Fruit fly (Drosophila melanogaster) whole organism, adult: ENCODE measurements around the gene hng3.

ENCODE experiments used
- CG11617 ChIP-seq: fragments of 200-800 bp; sonication (Bioruptor generic); optimal IDR thresholded peaks from 2 replicates; lab custom pipeline; 2017; ENCODE audit warnings: mild to moderate bottlenecking, missing biosample characterization, missing genetic modification reagents, missing genetic modification characterization
- CG12768 ChIP-seq: fragments of 200-800 bp; sonication (Bioruptor generic); optimal IDR thresholded peaks from 2 replicates; lab custom pipeline; 2017; ENCODE audit warnings: missing biosample characterization, missing genetic modification characterization, mild to moderate bottlenecking, moderate library complexity, missing genetic modification reagents
- CG14711 ChIP-seq: fragments of 200-800 bp; sonication (Bioruptor generic); optimal IDR thresholded peaks from 2 replicates; lab custom pipeline; 2018; ENCODE audit warnings: missing biosample characterization, mild to moderate bottlenecking, missing genetic modification characterization, moderate library complexity
- CG1620 ChIP-seq: fragments of 200-800 bp; sonication (Bioruptor generic); optimal IDR thresholded peaks from 2 replicates; lab custom pipeline; 2016; ENCODE audit warnings: missing biosample characterization, missing genetic modification characterization
- CG33017 ChIP-seq: fragments of 200-800 bp; sonication (Bioruptor generic); optimal IDR thresholded peaks from 2 replicates; lab custom pipeline; 2018; ENCODE audit warnings: missing biosample characterization, mild to moderate bottlenecking, missing genetic modification characterization, moderate library complexity
- CG5204 ChIP-seq: fragments of 200-800 bp; sonication (Bioruptor generic); optimal IDR thresholded peaks from 2 replicates; lab custom pipeline; 2016; ENCODE audit warnings: missing biosample characterization, missing genetic modification characterization
- CG7045 ChIP-seq: fragments of 200-800 bp; sonication (Bioruptor generic); optimal IDR thresholded peaks from 2 replicates; lab custom pipeline; 2017; ENCODE audit warnings: missing biosample characterization, mild to moderate bottlenecking, missing genetic modification characterization
- CG7101 ChIP-seq: fragments of 200-800 bp; sonication (Bioruptor generic); optimal IDR thresholded peaks from 2 replicates; lab custom pipeline; 2018; ENCODE audit warnings: missing biosample characterization, mild to moderate bottlenecking, missing genetic modification characterization, moderate library complexity
- Clk ChIP-seq: fragments of 200-800 bp; sonication (Bioruptor generic); optimal IDR thresholded peaks from 2 replicates; lab custom pipeline; 2017; ENCODE audit warnings: missing biosample characterization, missing genetic modification characterization
- Crg-1 ChIP-seq: fragments of 200-800 bp; sonication (Bioruptor generic); optimal IDR thresholded peaks from 2 replicates; lab custom pipeline; 2016; ENCODE audit warnings: missing biosample characterization, missing genetic modification characterization
- Hr96 ChIP-seq: fragments of 200-800 bp; sonication (Bioruptor generic); optimal IDR thresholded peaks from 2 replicates; lab custom pipeline; 2016; ENCODE audit warnings: missing biosample characterization, missing genetic modification characterization
- Mnt ChIP-seq: fragments of 200-800 bp; sonication (Bioruptor generic); optimal IDR thresholded peaks from 2 replicates; lab custom pipeline; 2016; ENCODE audit warnings: missing biosample characterization, mild to moderate bottlenecking, missing genetic modification characterization
- bab1 ChIP-seq: fragments of 200-800 bp; sonication (Bioruptor generic); optimal IDR thresholded peaks from 3 replicates; lab custom pipeline; 2019; ENCODE audit warnings: missing biosample characterization, mild to moderate bottlenecking, missing genetic modification characterization, moderate library complexity
- cic ChIP-seq: fragments of 200-800 bp; sonication (Bioruptor generic); optimal IDR thresholded peaks from 2 replicates; lab custom pipeline; 2017; ENCODE audit warnings: missing biosample characterization, mild to moderate bottlenecking, missing genetic modification characterization, moderate library complexity
- kay ChIP-seq: fragments of 200-800 bp; sonication (Bioruptor generic); peaks from one replicate; lab custom pipeline; 2016; ENCODE audit warnings: missing biosample characterization, missing genetic modification characterization, borderline replicate concordance
- ovo ChIP-seq: fragments of 200-800 bp; sonication (Bioruptor generic); optimal IDR thresholded peaks from 2 replicates; lab custom pipeline; 2016; ENCODE audit warnings: missing biosample characterization, missing genetic modification characterization
- pad ChIP-seq: fragments of 200-800 bp; sonication (Bioruptor generic); optimal IDR thresholded peaks from 3 replicates; lab custom pipeline; 2017; ENCODE audit warnings: missing biosample characterization, missing genetic modification characterization, mild to moderate bottlenecking, moderate library complexity, missing genetic modification reagents
- tj ChIP-seq: fragments of 200-800 bp; sonication (Bioruptor generic); optimal IDR thresholded peaks from 3 replicates; lab custom pipeline; 2017; ENCODE audit warnings: missing biosample characterization, mild to moderate bottlenecking, missing genetic modification characterization, moderate library complexity
- toe ChIP-seq: fragments of 200-800 bp; sonication (Bioruptor generic); optimal IDR thresholded peaks from 2 replicates; lab custom pipeline; 2016; ENCODE audit warnings: missing biosample characterization, missing genetic modification characterization

The hng3 gene

DNA sequence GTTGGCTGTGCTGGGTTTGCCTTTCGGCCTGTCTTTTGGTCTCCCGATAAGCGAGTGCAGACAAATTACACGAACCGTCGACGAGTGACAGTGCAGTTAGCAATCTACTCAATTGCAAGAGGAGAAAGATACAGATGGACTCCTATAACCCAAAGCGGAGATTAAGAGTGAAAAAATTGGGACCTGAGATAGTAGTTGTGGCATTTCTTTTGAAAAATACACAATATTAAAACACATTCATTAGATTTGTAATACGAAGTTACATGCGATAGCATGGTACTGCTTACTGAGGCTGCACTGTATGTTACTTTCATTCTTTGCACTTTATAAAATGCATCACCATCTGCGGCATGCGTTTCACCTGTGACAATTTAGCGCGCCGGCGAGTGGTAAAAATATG is 28.1 kb downstream of the hng3 start:
- TF ChIP-seq CG7101 (tag; lab: Kevin White, UChicago) (no peak), cic (GFP tag; lab: Kevin White, UChicago) (no peak), Hr96 (GFP tag; lab: Kevin White, UChicago) (no peak), toe (no peak), CG5204 (GFP tag; lab: Kevin White, UChicago) (no peak), ovo (GFP tag; lab: Kevin White, UChicago) (no peak), CG7045 (GFP tag; lab: Kevin White, UChicago) (no peak), Crg-1 (GFP tag; lab: Kevin White, UChicago) (no peak), pad (no peak), CG33017 (no peak), CG11617 (GFP tag; lab: Kevin White, UChicago) (no peak), Mnt (GFP tag; lab: Kevin White, UChicago) (no peak)

DNA sequence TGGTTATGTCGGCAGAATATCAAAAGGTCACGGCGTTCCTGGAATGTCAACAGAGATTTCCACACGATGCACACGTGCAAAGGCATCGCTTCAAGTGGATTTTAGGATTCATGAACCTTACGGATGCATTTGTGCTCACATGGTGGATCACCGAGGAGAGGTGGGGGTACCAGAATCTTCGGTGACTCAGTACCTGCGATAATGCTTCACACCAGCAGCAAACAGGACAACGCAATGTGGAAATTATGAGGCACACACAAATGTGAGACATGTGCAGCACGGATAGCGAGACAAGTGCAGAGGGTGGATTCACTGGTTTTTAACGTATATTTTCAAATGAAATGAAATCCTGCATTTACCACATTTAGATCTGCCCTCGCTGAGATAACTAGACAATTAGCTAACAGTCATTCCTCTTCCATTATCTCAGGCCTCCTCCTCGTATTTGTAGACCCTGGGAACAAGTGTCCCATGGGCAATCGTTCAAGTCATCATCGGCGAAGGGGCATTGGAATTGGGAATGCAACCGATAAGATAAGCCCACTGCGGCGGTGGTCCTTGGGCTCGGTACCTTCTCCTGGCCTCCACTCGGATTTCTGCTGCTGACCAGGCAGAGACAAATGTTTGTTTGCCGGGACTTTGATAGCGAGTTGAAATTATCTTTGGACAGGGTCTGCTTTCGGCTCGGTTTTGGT is 28.7 kb downstream of the hng3 start:
- TF ChIP-seq CG7101 (tag; lab: Kevin White, UChicago) (no peak), CG7045 (GFP tag; lab: Kevin White, UChicago) (no peak), CG14711 (tag; lab: Kevin White, UChicago) (no peak), CG1620 (GFP tag; lab: Kevin White, UChicago) (no peak), CG33017 (no peak), Crg-1 (GFP tag; lab: Kevin White, UChicago) (no peak), kay (GFP tag; lab: Kevin White, UChicago) (no peak), cic (GFP tag; lab: Kevin White, UChicago) (no peak)

- TF ChIP-seq CG1620 (GFP tag; lab: Kevin White, UChicago) (no peak), CG14711 (tag; lab: Kevin White, UChicago) (no peak), CG12768 (GFP tag; lab: Kevin White, UChicago) (no peak), Hr96 (GFP tag; lab: Kevin White, UChicago) (no peak), Clk (GFP tag; lab: Kevin White, UChicago) (no peak)
These were observed 29.6 kb downstream of the hng3 start for dm6 chr3L:725527-726191.

DNA sequence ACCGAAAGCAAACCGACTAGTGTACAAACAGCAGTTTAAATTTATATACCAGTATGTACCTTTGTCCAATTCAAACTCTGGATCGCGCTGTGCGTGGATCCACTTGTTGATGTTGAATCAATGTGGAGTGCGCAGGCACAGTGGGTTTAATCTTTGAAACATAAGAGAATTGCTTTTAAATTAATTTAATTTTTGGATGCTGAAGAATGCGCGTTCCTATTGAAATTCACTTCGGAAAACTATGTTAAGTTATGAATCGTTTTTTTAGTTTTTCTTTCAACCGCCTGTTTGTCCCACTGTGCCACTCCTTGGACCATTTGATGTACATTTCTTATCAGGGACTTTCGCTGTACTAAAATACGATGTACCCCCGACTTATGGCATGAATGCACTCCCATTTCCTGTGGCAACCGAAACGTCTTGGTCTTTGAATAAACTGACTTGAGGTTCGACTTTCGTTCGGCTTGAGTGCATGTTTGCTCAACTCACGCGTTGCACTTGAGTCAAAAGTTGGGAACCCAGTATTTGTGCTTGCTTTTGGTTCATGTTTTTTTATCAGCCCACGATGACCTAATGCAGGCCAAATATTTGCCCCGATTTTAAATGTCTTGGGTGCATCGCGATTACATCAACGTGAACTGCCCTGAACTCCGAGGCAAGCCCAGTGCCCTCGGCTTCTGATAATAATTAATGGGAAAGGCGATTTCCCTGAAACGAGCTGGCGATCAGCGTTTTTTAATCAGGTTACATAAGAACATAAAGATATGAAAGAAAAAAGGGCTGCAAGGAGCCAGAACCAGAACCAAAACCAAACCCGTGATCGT is 30.6 kb downstream of the hng3 start:
- TF ChIP-seq Hr96 (GFP tag; lab: Kevin White, UChicago) (peak; percentile 16), CG11617 (GFP tag; lab: Kevin White, UChicago) (peak; percentile 12), Mnt (GFP tag; lab: Kevin White, UChicago) (no peak), CG7045 (GFP tag; lab: Kevin White, UChicago) (no peak), CG7101 (tag; lab: Kevin White, UChicago) (peak; percentile 61), cic (GFP tag; lab: Kevin White, UChicago) (no peak), toe (no peak), CG14711 (tag; lab: Kevin White, UChicago) (peak; percentile 42), CG5204 (GFP tag; lab: Kevin White, UChicago) (no peak), ovo (GFP tag; lab: Kevin White, UChicago) (no peak), bab1 (peak; percentile 38), CG1620 (GFP tag; lab: Kevin White, UChicago) (no peak), pad (no peak)

dm6 chr3L:723654-724461 is 31.4 kb downstream of the hng3 start:
- TF ChIP-seq tj (GFP tag; lab: Kevin White, UChicago): peak; percentile 94
- no peak for TF ChIP-seq CG33017

DNA sequence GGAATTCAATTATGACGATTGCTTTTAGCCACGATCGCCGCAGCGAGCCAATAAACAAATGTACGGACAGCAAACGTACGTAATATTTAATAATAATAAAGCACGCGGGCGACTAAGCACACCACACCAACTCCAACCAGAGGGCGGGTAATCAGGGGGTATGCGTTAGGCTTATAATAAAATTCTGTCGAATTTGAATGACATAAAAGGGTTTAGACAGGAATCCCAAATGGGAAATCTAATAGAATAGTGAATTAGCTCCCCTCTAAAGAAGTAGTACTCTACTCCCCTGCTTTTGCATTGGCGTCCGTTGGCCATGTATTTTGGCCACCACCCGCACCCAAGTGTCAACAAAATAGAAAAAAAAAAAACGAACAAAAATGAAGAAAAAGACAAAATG is 32.9 kb downstream of the hng3 start:
- TF ChIP-seq CG7045 (GFP tag; lab: Kevin White, UChicago) (no peak), Mnt (GFP tag; lab: Kevin White, UChicago) (no peak), tj (GFP tag; lab: Kevin White, UChicago) (no peak), CG12768 (GFP tag; lab: Kevin White, UChicago) (no peak), kay (GFP tag; lab: Kevin White, UChicago) (no peak), ovo (GFP tag; lab: Kevin White, UChicago) (no peak), CG11617 (GFP tag; lab: Kevin White, UChicago) (no peak), cic (GFP tag; lab: Kevin White, UChicago) (no peak), CG33017 (no peak), Crg-1 (GFP tag; lab: Kevin White, UChicago) (no peak), pad (no peak), bab1 (no peak), CG1620 (GFP tag; lab: Kevin White, UChicago) (no peak), Hr96 (GFP tag; lab: Kevin White, UChicago) (no peak), CG5204 (GFP tag; lab: Kevin White, UChicago) (no peak), CG7101 (tag; lab: Kevin White, UChicago) (no peak)
